Worm (Caenorhabditis elegans) whole organism, early embryonic: ENCODE data around the gene C01G10.18.

Source experiments
- B0310.2 ChIP-seq: sonication (generic microtip); optimal IDR thresholded peaks from 2 replicates; lab custom pipeline; 2016; ENCODE audit warnings: mild to moderate bottlenecking, missing genetic modification characterization, missing compliant biosample characterization
- F13C5.2 ChIP-seq: sonication (generic microtip); optimal IDR thresholded peaks from 2 replicates; lab custom pipeline; 2017; ENCODE audit warnings: mild to moderate bottlenecking, missing genetic modification characterization, inconsistent platforms, missing compliant biosample characterization
- aly-1 ChIP-seq: sonication (generic microtip); optimal IDR thresholded peaks from 2 replicates; lab custom pipeline; 2016; ENCODE audit warnings: missing genetic modification characterization, missing compliant biosample characterization
- ama-1 ChIP-seq: fragments of 150-350 bp; optimal IDR thresholded peaks from 2 replicates; lab custom pipeline; 2014
- ceh-13 ChIP-seq: fragments of 200-800 bp; sonication (Bioruptor generic); optimal IDR thresholded peaks from 2 replicates; lab custom pipeline; 2018; ENCODE audit warnings: mild to moderate bottlenecking, missing genetic modification characterization, missing compliant biosample characterization
- ceh-36 ChIP-seq: sonication (generic microtip); optimal IDR thresholded peaks from 2 replicates; lab custom pipeline; 2016; ENCODE audit warnings: missing genetic modification characterization, inconsistent platforms, missing compliant biosample characterization
- ets-7 ChIP-seq: sonication (generic microtip); optimal IDR thresholded peaks from 2 replicates; lab custom pipeline; 2016; ENCODE audit warnings: missing genotype, missing genetic modification characterization, missing compliant biosample characterization
- flt-1 ChIP-seq: fragments of 200-800 bp; sonication (Bioruptor generic); IDR thresholded peaks from 2 replicates; pipeline ENCODE4 v1.3.6; 2022; ENCODE audit warnings: missing genetic modification characterization, missing compliant biosample characterization
- hmbx-1 ChIP-seq: sonication (generic microtip); optimal IDR thresholded peaks from 2 replicates; lab custom pipeline; 2016; ENCODE audit warnings: mild to moderate bottlenecking, missing genetic modification characterization, missing compliant biosample characterization
- hmg-4 ChIP-seq: fragments of 200-800 bp; sonication (Bioruptor generic); optimal IDR thresholded peaks from 2 replicates; lab custom pipeline; 2018; ENCODE audit warnings: mild to moderate bottlenecking, missing genetic modification characterization, missing compliant biosample characterization
- hnd-1 ChIP-seq: sonication (generic microtip); optimal IDR thresholded peaks from 2 replicates; lab custom pipeline; 2016; ENCODE audit warnings: missing genetic modification characterization, missing compliant biosample characterization
- pes-1 ChIP-seq: fragments of 200-800 bp; sonication (Bioruptor generic); IDR thresholded peaks from 2 replicates; pipeline ENCODE4 v1.3.6; 2022; ENCODE audit warnings: missing genetic modification reagents, missing genetic modification characterization, missing compliant biosample characterization
- scrt-1 ChIP-seq: fragments of 200-800 bp; sonication (Bioruptor generic); IDR thresholded peaks from 2 replicates; pipeline ENCODE4 v1.3.6; 2022; ENCODE audit warnings: missing genetic modification characterization, missing compliant biosample characterization
- sea-1 ChIP-seq: fragments of 200-800 bp; sonication (Bioruptor generic); conservative IDR thresholded peaks from 2 replicates; pipeline ENCODE4 v1.3.6; 2022; ENCODE audit warnings: missing genetic modification characterization, missing compliant biosample characterization
- tbx-11 ChIP-seq: fragments of 200-800 bp; sonication (Bioruptor generic); IDR thresholded peaks from 2 replicates; pipeline ENCODE4 v1.3.6; 2022; ENCODE audit warnings: missing genetic modification characterization, missing compliant biosample characterization
- tbx-37 ChIP-seq: fragments of 200-800 bp; sonication (Bioruptor generic); conservative IDR thresholded peaks from 2 replicates; pipeline ENCODE4 v1.3.6; 2022; ENCODE audit warnings: missing genetic modification reagents, missing genetic modification characterization, missing compliant biosample characterization
- tra-4 ChIP-seq: sonication (generic microtip); optimal IDR thresholded peaks from 2 replicates; lab custom pipeline; 2017; ENCODE audit warnings: missing genetic modification characterization, missing compliant biosample characterization

C01G10.18 gene

ce11 chrV:15065837-15066348 is 22.6 kb downstream of the C01G10.18 start, which contains the start of gene otub-1:
otub-1 (plus strand) TSS chrV:15066298.
- TF ChIP-seq hnd-1, result no peak
- TF ChIP-seq flt-1, result no peak
- TF ChIP-seq tbx-37 (GFP tag; lab: Robert Waterston, UW), result no peak

- TF ChIP-seq aly-1 (no peak), tbx-37 (GFP tag; lab: Robert Waterston, UW) (no peak), F13C5.2 (tag; lab: Kevin White, UChicago) (peak; percentile 75), sea-1 (GFP tag; lab: Robert Waterston, UW) (no peak), hmg-4 (GFP tag; lab: Kevin White, UChicago) (peak; percentile 75)
These were observed 23.3 kb downstream of the C01G10.18 start, which contains the start of gene C25D7.9 for ce11 chrV:15065068-15065744. C25D7.9 (plus strand) TSS chrV:15065135.

ce11 chrV:15063987-15064386 is 24.5 kb downstream of the C01G10.18 start, which contains the start of gene rap-2:
rap-2 (minus strand) TSS chrV:15064087.
- TF ChIP-seq hmbx-1 (no peak), hnd-1 (no peak), B0310.2 (tag; lab: Kevin White, UChicago) (no peak), tbx-11 (GFP tag; lab: Robert Waterston, UW) (no peak), sea-1 (GFP tag; lab: Robert Waterston, UW) (no peak), ets-7 (tag; lab: Kevin White, UChicago) (no peak), flt-1 (no peak), tbx-37 (GFP tag; lab: Robert Waterston, UW) (no peak), F13C5.2 (tag; lab: Kevin White, UChicago) (no peak), scrt-1 (GFP tag; lab: Robert Waterston, UW) (no peak), ceh-13 (GFP tag; lab: Kevin White, UChicago) (no peak), tra-4 (tag; lab: Kevin White, UChicago) (no peak), aly-1 (no peak), pes-1 (GFP tag; lab: Robert Waterston, UW) (no peak), ama-1 (lab: Kevin White, UChicago) (no peak), ceh-36 (tag; lab: Kevin White, UChicago) (no peak), hmg-4 (GFP tag; lab: Kevin White, UChicago) (no peak)

ce11 chrV:15060595-15060994 is 27.9 kb downstream of the C01G10.18 start:
- TF ChIP-seq sea-1 (GFP tag; lab: Robert Waterston, UW) (no peak), tra-4 (tag; lab: Kevin White, UChicago) (no peak), tbx-11 (GFP tag; lab: Robert Waterston, UW) (no peak), flt-1 (no peak), B0310.2 (tag; lab: Kevin White, UChicago) (no peak), tbx-37 (GFP tag; lab: Robert Waterston, UW) (no peak), ceh-36 (tag; lab: Kevin White, UChicago) (no peak), ets-7 (tag; lab: Kevin White, UChicago) (no peak), ceh-13 (GFP tag; lab: Kevin White, UChicago) (no peak), hnd-1 (no peak), F13C5.2 (tag; lab: Kevin White, UChicago) (no peak), ama-1 (lab: Kevin White, UChicago) (no peak), aly-1 (no peak), scrt-1 (GFP tag; lab: Robert Waterston, UW) (no peak), hmbx-1 (no peak), pes-1 (GFP tag; lab: Robert Waterston, UW) (no peak), hmg-4 (GFP tag; lab: Kevin White, UChicago) (no peak)

- TF ChIP-seq hmg-4 (GFP tag; lab: Kevin White, UChicago), result no peak
- no peak for TF ChIP-seq ceh-13 (GFP tag; lab: Kevin White, UChicago)
- TF ChIP-seq tbx-11 (GFP tag; lab: Robert Waterston, UW), result no peak
- no peak for TF ChIP-seq tbx-37 (GFP tag; lab: Robert Waterston, UW)
- no peak for TF ChIP-seq pes-1 (GFP tag; lab: Robert Waterston, UW)
- no peak for TF ChIP-seq scrt-1 (GFP tag; lab: Robert Waterston, UW)
- TF ChIP-seq hmbx-1, result no peak
- no peak for TF ChIP-seq F13C5.2 (tag; lab: Kevin White, UChicago)
- TF ChIP-seq sea-1 (GFP tag; lab: Robert Waterston, UW), result no peak
These were observed 29.0 kb downstream of the C01G10.18 start, which contains the start of the genes mcm-3 and C25D7.15 for ce11 chrV:15059534-15059933. mcm-3 (minus strand) TSS chrV:15059599. C25D7.15 (plus strand) TSS chrV:15059808.

ce11 chrV:15058965-15059364 is 29.5 kb downstream of the C01G10.18 start:
- TF ChIP-seq scrt-1 (GFP tag; lab: Robert Waterston, UW) (no peak), F13C5.2 (tag; lab: Kevin White, UChicago) (no peak), tbx-11 (GFP tag; lab: Robert Waterston, UW) (no peak), hmbx-1 (no peak), tbx-37 (GFP tag; lab: Robert Waterston, UW) (no peak)

- TF ChIP-seq pes-1 (GFP tag; lab: Robert Waterston, UW) (no peak), aly-1 (no peak), scrt-1 (GFP tag; lab: Robert Waterston, UW) (no peak)
These were observed 30.1 kb downstream of the C01G10.18 start for ce11 chrV:15058423-15058822.

- no peak for TF ChIP-seq flt-1
- TF ChIP-seq scrt-1 (GFP tag; lab: Robert Waterston, UW), result no peak
- TF ChIP-seq hmg-4 (GFP tag; lab: Kevin White, UChicago), result no peak
- TF ChIP-seq hmbx-1, result no peak
- no peak for TF ChIP-seq tbx-37 (GFP tag; lab: Robert Waterston, UW)
- TF ChIP-seq pes-1 (GFP tag; lab: Robert Waterston, UW), result no peak
- no peak for TF ChIP-seq tbx-11 (GFP tag; lab: Robert Waterston, UW)
- TF ChIP-seq sea-1 (GFP tag; lab: Robert Waterston, UW), result no peak
- TF ChIP-seq ama-1 (lab: Kevin White, UChicago), result no peak
- TF ChIP-seq hnd-1, result no peak
- TF ChIP-seq ets-7 (tag; lab: Kevin White, UChicago), result no peak
- no peak for TF ChIP-seq ceh-13 (GFP tag; lab: Kevin White, UChicago)
- TF ChIP-seq F13C5.2 (tag; lab: Kevin White, UChicago), result no peak
- no peak for TF ChIP-seq aly-1
- no peak for TF ChIP-seq B0310.2 (tag; lab: Kevin White, UChicago)
- no peak for TF ChIP-seq tra-4 (tag; lab: Kevin White, UChicago)
- no peak for TF ChIP-seq ceh-36 (tag; lab: Kevin White, UChicago)
These were observed 30.8 kb downstream of the C01G10.18 start for ce11 chrV:15057724-15058123.
